Worm (Caenorhabditis elegans) whole organism, L2 larva: Measurements from ENCODE around the gene Y46H3A.4.
A peak's percentile ranks its signal among the peaks of the same experiment; 100 is the strongest.
"Not testable (repeated sequence)": the region's sequence is repeated elsewhere in the genome, so short reads cannot be mapped to it uniquely, and the experiment has no call there.

Source experiments
- C34F6.9 ChIP-seq: fragments of 150-350 bp; optimal IDR thresholded peaks from 2 replicates; lab custom pipeline; 2014; ENCODE audit warnings: missing biosample characterization, missing genetic modification characterization
- F13H6.1 ChIP-seq: sonication (generic microtip); optimal IDR thresholded peaks from 2 replicates; lab custom pipeline; 2016; ENCODE audit warnings: missing genetic modification characterization, missing compliant biosample characterization
- alr-1 ChIP-seq: fragments of 150-350 bp; optimal IDR thresholded peaks from 2 replicates; lab custom pipeline; 2014; ENCODE audit warnings: missing biosample characterization, missing genetic modification characterization
- ama-1 ChIP-seq: fragments of 150-350 bp; optimal IDR thresholded peaks from 2 replicates; lab custom pipeline; 2018; ENCODE audit warnings: inconsistent platforms
- ceh-16 ChIP-seq: fragments of 150-350 bp; optimal IDR thresholded peaks from 2 replicates; lab custom pipeline; 2014; ENCODE audit warnings: missing biosample characterization, missing genetic modification characterization
- ceh-82 ChIP-seq: fragments of 150-350 bp; optimal IDR thresholded peaks from 2 replicates; lab custom pipeline; 2014; ENCODE audit warnings: missing biosample characterization, missing genetic modification characterization
- crh-2 ChIP-seq: sonication (generic microtip); optimal IDR thresholded peaks from 2 replicates; lab custom pipeline; 2017; ENCODE audit warnings: missing biosample characterization, missing genetic modification characterization
- fos-1 ChIP-seq: fragments of 150-350 bp; optimal IDR thresholded peaks from 2 replicates; lab custom pipeline; 2014; ENCODE audit warnings: missing biosample characterization, missing genetic modification characterization
- gmeb-1 ChIP-seq: fragments of 150-350 bp; optimal IDR thresholded peaks from 2 replicates; lab custom pipeline; 2014; ENCODE audit warnings: missing biosample characterization, missing genetic modification characterization
- lin-13 ChIP-seq: fragments of 150-350 bp; optimal IDR thresholded peaks from 2 replicates; lab custom pipeline; 2014; ENCODE audit warnings: missing biosample characterization, missing genetic modification reagents, missing genetic modification characterization
- lsy-2 ChIP-seq, 2 experiments: fragments of 150-350 bp in 1 of 2; sonication (generic microtip) in 1 of 2; optimal IDR thresholded peaks; 2 replicates each; lab custom pipeline; 2014 to 2017; ENCODE audit warnings: missing biosample characterization in 2 of 2, missing genetic modification characterization in 2 of 2
- mab-5 ChIP-seq: fragments of 150-350 bp; optimal IDR thresholded peaks from 2 replicates; lab custom pipeline; 2014; ENCODE audit warnings: missing biosample characterization, missing genetic modification characterization
- mbf-1 ChIP-seq: sonication (generic microtip); optimal IDR thresholded peaks from 2 replicates; lab custom pipeline; 2017; ENCODE audit warnings: missing biosample characterization, missing genetic modification characterization
- nhr-10 ChIP-seq: sonication (generic microtip); optimal IDR thresholded peaks from 2 replicates; lab custom pipeline; 2017; ENCODE audit warnings: missing biosample characterization, missing genetic modification characterization
- nhr-12 ChIP-seq: fragments of 150-350 bp; optimal IDR thresholded peaks from 2 replicates; lab custom pipeline; 2014; ENCODE audit warnings: missing biosample characterization, missing genetic modification characterization
- nhr-129 ChIP-seq: fragments of 150-350 bp; optimal IDR thresholded peaks from 2 replicates; lab custom pipeline; 2014; ENCODE audit warnings: missing biosample characterization, missing genetic modification characterization
- nhr-25 ChIP-seq: fragments of 150-350 bp; sonication (generic microtip); optimal IDR thresholded peaks from 3 replicates; lab custom pipeline; 2014; ENCODE audit warnings: missing biosample characterization, missing genetic modification characterization
- nhr-77 ChIP-seq: fragments of 150-350 bp; optimal IDR thresholded peaks from 2 replicates; lab custom pipeline; 2014; ENCODE audit warnings: missing biosample characterization, missing genetic modification characterization
- peb-1 ChIP-seq: fragments of 150-350 bp; optimal IDR thresholded peaks from 2 replicates; lab custom pipeline; 2014; ENCODE audit warnings: missing biosample characterization, missing genetic modification characterization
- sem-4 ChIP-seq: fragments of 150-350 bp; optimal IDR thresholded peaks from 2 replicates; lab custom pipeline; 2014; ENCODE audit warnings: missing biosample characterization, missing genetic modification reagents, missing genetic modification characterization
- skn-1 ChIP-seq: sonication (generic microtip); optimal IDR thresholded peaks from 2 replicates; lab custom pipeline; 2017; ENCODE audit warnings: missing biosample characterization, missing genetic modification characterization
- sma-3 ChIP-seq: sonication (generic microtip); optimal IDR thresholded peaks from 2 replicates; lab custom pipeline; 2016; ENCODE audit warnings: missing genetic modification reagents, missing genetic modification characterization, missing compliant biosample characterization
- sma-9 ChIP-seq, 2 experiments: fragments of 150-350 bp in 1 of 2; sonication (generic microtip) in 1 of 2; optimal IDR thresholded peaks; 2 replicates each; lab custom pipeline; 2014 to 2016; ENCODE audit warnings: missing genetic modification characterization in 2 of 2, mild to moderate bottlenecking in 1 of 2, missing biosample characterization in 1 of 2, missing compliant biosample characterization in 1 of 2, missing genetic modification reagents in 1 of 2, moderate library complexity in 1 of 2
- snpc-4 ChIP-seq: fragments of 150-350 bp; optimal IDR thresholded peaks from 2 replicates; lab custom pipeline; 2014; ENCODE audit warnings: missing biosample characterization, missing genetic modification characterization
- unc-55 ChIP-seq: fragments of 150-350 bp; sonication (generic microtip); optimal IDR thresholded peaks from 3 replicates; lab custom pipeline; 2014; ENCODE audit warnings: missing biosample characterization, missing genetic modification reagents, missing genetic modification characterization
- unc-62 ChIP-seq: fragments of 150-350 bp; optimal IDR thresholded peaks from 2 replicates; lab custom pipeline; 2014; ENCODE audit warnings: missing biosample characterization, missing genetic modification reagents, missing genetic modification characterization
- zag-1 ChIP-seq: fragments of 150-350 bp; optimal IDR thresholded peaks from 2 replicates; lab custom pipeline; 2014; ENCODE audit warnings: missing biosample characterization, missing genetic modification characterization
- ztf-1 ChIP-seq: fragments of 200-800 bp; sonication (Bioruptor generic); conservative IDR thresholded peaks from 2 replicates; pipeline ENCODE4 v1.3.6; 2022; ENCODE audit warnings: missing genetic modification characterization, missing compliant biosample characterization
- ztf-11 ChIP-seq: sonication (generic microtip); optimal IDR thresholded peaks from 2 replicates; lab custom pipeline; 2017; ENCODE audit warnings: missing biosample characterization, missing genetic modification characterization
- ztf-4 ChIP-seq: fragments of 150-350 bp; optimal IDR thresholded peaks from 2 replicates; lab custom pipeline; 2014; ENCODE audit warnings: missing biosample characterization, missing genetic modification characterization

Y46H3A.4 gene

DNA sequence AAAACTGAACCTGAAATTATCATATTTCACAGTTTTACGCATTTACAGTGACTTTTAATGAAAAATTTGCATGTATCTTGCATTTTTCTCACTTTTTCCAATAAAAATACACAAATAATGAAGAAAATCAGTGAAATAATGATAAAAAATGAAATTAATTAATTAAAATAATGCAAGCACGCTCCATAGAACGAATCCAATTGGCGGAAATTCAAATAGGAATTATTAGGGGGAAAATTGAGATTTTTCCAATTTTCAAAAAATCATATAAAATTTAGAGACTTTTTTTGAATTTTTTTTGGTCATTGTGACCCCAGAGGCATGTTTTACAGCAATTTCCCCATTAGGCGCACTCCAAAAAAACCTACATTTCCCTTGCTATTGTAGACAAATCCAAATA lies 9.8 kb upstream of the Y46H3A.4 start:
- TF ChIP-seq gmeb-1 (tag; lab: Kevin White, UChicago) (no peak), nhr-129 (tag; lab: Kevin White, UChicago) (no peak), mab-5 (tag; lab: Kevin White, UChicago) (no peak)

DNA sequence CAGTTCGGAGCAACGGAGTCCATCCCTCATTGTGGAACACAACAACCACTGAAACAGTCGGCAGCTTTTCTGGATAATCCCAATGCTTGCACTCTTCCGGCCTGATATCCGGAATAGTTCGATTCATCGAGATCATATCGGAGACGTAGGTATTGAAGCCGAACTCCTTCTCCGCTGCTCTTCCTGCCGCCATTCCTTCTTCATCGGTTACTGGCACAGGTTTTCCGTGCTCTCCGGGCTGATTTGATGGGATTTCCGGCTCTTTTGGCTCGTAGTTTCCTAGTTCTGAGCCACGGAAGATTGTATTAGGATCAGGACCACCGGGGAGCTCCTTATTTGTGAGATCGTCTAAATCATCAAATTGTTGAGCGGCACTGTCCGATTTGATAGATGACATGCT lies 9.1 kb upstream of the Y46H3A.4 start:
- no peak for TF ChIP-seq sem-4 (tag; lab: Kevin White, UChicago)
- TF ChIP-seq nhr-25 (tag; lab: Kevin White, UChicago) = no peak
- no peak for TF ChIP-seq ztf-1 (GFP tag; lab: Robert Waterston, UW)
- no peak for TF ChIP-seq F13H6.1
- TF ChIP-seq alr-1 (tag; lab: Kevin White, UChicago) = no peak
- no peak for TF ChIP-seq ama-1 (lab: Kevin White, UChicago)
- TF ChIP-seq zag-1 (tag; lab: Kevin White, UChicago) = no peak
- no peak for TF ChIP-seq ztf-11 (tag; lab: Kevin White, UChicago)
- TF ChIP-seq peb-1 = no peak
- no peak for TF ChIP-seq gmeb-1 (tag; lab: Kevin White, UChicago)
- no peak for TF ChIP-seq mab-5 (tag; lab: Kevin White, UChicago)
- TF ChIP-seq unc-62 (GFP tag; lab: Kevin White, UChicago) = no peak
- TF ChIP-seq mbf-1 (tag; lab: Kevin White, UChicago) = no peak
- no peak for TF ChIP-seq crh-2

DNA sequence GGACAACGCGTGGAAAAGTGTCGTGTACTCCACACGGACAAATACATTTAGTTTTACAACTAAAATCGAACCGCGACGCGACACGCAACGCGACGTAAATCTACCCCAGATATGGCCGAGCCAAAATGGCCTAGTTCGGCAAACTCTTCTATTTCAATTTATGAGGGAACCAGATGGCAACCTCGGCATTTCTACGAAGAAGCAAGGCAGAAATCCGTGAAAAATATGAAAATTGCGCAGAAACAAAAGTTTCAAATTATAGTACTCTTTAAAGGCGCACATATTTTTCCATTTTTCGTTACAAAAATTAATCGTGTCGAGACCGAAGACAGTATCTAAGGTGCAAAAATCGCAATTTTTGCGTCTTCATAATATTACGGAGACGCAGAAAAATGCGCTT lies 3.8 kb upstream of the Y46H3A.4 start, which contains the start of gene Y46H3A.5:
Gene Y46H3A.5 (minus strand): TSS at position 101 of the 400 bp plus-strand sequence.
- not testable (repeated sequence) for TF ChIP-seq gmeb-1, fos-1, mbf-1 (tag; lab: Kevin White, UChicago)

DNA sequence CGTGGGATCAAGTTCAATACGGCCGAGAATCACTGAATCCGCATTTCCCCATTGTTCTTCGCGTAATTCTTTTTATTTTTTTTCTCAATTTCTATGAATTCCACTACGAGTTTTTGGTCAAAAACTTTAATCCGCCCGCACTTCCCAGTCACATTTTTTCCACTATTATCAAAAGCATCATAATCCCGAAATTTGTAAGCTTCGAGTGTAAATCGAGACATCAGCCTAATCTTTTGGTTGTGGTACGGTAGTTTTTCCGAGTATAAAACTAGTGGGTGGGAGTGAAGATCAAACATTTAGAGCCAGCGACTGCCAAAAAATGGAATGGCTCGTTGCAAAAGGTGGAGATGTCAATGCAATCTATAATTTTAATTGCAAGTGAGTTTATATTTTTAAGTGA lies 3.8 kb downstream of the Y46H3A.4 start, which contains the start of gene srt-42:
Gene srt-42 (plus strand): TSS at position 301 of the 400 bp plus-strand sequence.
- no peak for TF ChIP-seq crh-2
- no peak for TF ChIP-seq ceh-82 (tag; lab: Kevin White, UChicago)
- no peak for TF ChIP-seq ceh-16 (tag; lab: Kevin White, UChicago)
- TF ChIP-seq mbf-1 (tag; lab: Kevin White, UChicago) = no peak
- no peak for TF ChIP-seq snpc-4 (tag; lab: Kevin White, UChicago)

DNA sequence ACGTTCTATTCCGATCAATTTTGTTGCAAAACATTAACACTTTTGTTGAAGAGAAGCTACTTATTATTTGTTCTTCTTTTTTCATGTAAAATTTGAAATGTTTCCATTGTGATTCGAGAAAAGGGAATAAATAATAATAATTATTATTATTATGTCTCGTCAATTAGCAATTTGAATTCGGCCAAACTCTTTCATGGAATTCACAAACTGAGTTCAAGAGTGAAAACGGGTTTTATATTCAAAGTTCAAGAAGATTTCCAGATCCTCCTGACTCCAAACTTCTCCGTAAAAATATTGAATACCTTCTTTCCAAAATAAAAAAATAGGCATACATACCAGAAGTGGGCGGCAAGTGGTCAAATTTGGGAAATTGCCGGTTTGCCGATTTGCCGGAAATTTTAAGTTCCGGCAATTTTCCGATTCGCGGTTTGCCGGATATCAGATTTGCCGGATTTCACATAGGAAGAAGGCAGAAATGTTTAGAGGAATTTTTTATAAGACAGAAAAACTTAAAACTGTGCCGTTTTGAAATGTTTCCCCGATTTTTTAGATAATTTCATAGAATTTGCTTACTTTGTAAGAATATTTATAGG lies 5.1 kb downstream of the Y46H3A.4 start:
- no peak for TF ChIP-seq zag-1 (tag; lab: Kevin White, UChicago)
- TF ChIP-seq fos-1 (tag; lab: Kevin White, UChicago) = no peak
- TF ChIP-seq ztf-4 = peak; percentile 21
- no peak for TF ChIP-seq nhr-77 (tag; lab: Kevin White, UChicago)
- TF ChIP-seq peb-1 = no peak
- TF ChIP-seq ama-1 (lab: Kevin White, UChicago) = peak; percentile 82
- TF ChIP-seq skn-1 = no peak
- peak; percentile 70 for TF ChIP-seq C34F6.9 (tag; lab: Kevin White, UChicago)
- TF ChIP-seq sma-3 (GFP tag; lab: Kevin White, UChicago) = no peak
- TF ChIP-seq crh-2 = peak; percentile 26
- no peak for TF ChIP-seq ztf-1 (GFP tag; lab: Robert Waterston, UW)

DNA sequence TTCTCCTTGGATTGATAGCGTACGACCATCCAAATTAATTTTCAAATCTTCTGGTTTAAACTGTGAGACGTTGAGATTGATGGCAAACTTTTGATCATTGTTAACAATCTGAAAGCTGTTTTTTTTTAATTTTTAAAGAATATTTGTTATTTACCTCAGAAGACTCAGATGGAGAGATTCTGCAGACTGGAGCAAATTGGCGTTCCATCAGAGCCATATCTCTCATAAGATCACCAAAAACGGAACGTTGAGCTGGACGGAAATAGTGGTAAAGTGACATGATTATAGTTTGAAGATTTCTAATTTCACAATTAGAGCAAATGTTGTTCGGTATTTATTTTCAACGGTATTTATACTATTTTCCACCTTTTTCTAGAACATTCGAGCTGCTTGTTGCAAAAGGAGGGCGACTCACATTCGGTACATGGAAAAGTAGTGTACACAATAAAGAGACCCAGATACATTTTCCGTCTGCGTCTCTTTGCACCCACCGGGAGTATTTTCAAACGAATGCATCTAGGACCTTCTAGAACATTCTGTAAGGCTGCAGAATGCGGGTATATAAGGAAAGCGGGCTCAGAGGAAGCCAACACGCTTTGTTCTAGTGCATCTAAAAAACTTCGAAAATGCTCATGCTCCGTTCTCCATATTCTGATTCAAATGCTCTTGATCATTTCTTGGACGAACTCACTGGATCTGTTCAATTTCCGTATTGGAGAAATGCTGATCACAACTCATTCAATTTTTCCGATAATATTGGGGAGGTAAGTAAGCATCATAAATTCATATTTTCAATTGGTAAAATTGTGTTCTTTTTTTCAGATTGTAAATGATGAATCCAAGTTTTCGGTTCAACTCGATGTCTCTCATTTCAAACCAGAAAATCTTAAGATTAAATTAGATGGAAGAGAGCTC lies 6.0 kb downstream of the Y46H3A.4 start, which contains the start of the genes hsp-16.2 and hsp-16.41:
Gene hsp-16.2 (minus strand): TSS at position 313 of the 915 bp plus-strand sequence.
Gene hsp-16.41 (plus strand): TSS at position 534 of the 915 bp plus-strand sequence.
- TF ChIP-seq lin-13 (GFP tag; lab: Kevin White, UChicago) (peak; percentile 21), sma-3 (GFP tag; lab: Kevin White, UChicago) (no peak), C34F6.9 (tag; lab: Kevin White, UChicago) (peak; percentile 61), ama-1 (lab: Kevin White, UChicago) (peak; percentile 97), sem-4 (tag; lab: Kevin White, UChicago) (peak; percentile 52), zag-1 (tag; lab: Kevin White, UChicago) (no peak), lsy-2 (tag; optimal IDR thresholded peaks at IDR 0.05; lab: Kevin White, UChicago) (peak in 1 of 2 experiments; percentile 72), nhr-129 (tag; lab: Kevin White, UChicago) (peak; percentile 40), crh-2 (peak; percentile 65), ztf-4 (peak; percentile 57), nhr-10 (tag; lab: Kevin White, UChicago) (no peak), nhr-12 (tag; lab: Kevin White, UChicago) (no peak), unc-55 (GFP tag; lab: Kevin White, UChicago) (peak; percentile 63), fos-1 (tag; lab: Kevin White, UChicago) (peak; percentile 37), mab-5 (tag; lab: Kevin White, UChicago) (no peak), sma-9 (GFP tag; optimal IDR thresholded peaks at IDR 0.05; lab: Kevin White, UChicago) (peak; percentile 74), sma-9 (tag; optimal IDR thresholded peaks at IDR 0.05; lab: Kevin White, UChicago) (no peak), F13H6.1 (peak; percentile 65)
